Fruit fly (Drosophila melanogaster) whole organism, pupa: ENCODE measurements around the gene CG12105.

ENCODE experiments used
- CG12605 ChIP-seq: fragments of 200-800 bp; sonication (Bioruptor generic); IDR thresholded peaks from 2 replicates; pipeline ENCODE4 v1.3.6; 2022; ENCODE audit warnings: missing biosample characterization, missing genetic modification characterization
- CG13204 ChIP-seq: fragments of 200-800 bp; sonication (Bioruptor generic); optimal IDR thresholded peaks from 2 replicates; lab custom pipeline; 2018; ENCODE audit warnings: missing biosample characterization, mild to moderate bottlenecking, missing genetic modification characterization, moderate library complexity
- CG17806 ChIP-seq: fragments of 200-800 bp; sonication (Bioruptor generic); optimal IDR thresholded peaks from 2 replicates; lab custom pipeline; 2018; ENCODE audit warnings: missing biosample characterization, mild to moderate bottlenecking, missing genetic modification characterization, moderate library complexity
- CG34367 ChIP-seq: fragments of 200-800 bp; sonication (Bioruptor generic); optimal IDR thresholded peaks from 2 replicates; lab custom pipeline; 2018; ENCODE audit warnings: missing biosample characterization, mild to moderate bottlenecking, missing genetic modification characterization
- CG8159 ChIP-seq: fragments of 200-800 bp; sonication (Bioruptor generic); optimal IDR thresholded peaks from 3 replicates; lab custom pipeline; 2018; ENCODE audit warnings: missing biosample characterization, mild to moderate bottlenecking, missing genetic modification characterization, moderate library complexity
- D1 ChIP-seq: fragments of 200-800 bp; sonication (Bioruptor generic); optimal IDR thresholded peaks from 2 replicates; lab custom pipeline; 2018; ENCODE audit warnings: missing biosample characterization, mild to moderate bottlenecking, missing genetic modification characterization, moderate library complexity

DNA sequence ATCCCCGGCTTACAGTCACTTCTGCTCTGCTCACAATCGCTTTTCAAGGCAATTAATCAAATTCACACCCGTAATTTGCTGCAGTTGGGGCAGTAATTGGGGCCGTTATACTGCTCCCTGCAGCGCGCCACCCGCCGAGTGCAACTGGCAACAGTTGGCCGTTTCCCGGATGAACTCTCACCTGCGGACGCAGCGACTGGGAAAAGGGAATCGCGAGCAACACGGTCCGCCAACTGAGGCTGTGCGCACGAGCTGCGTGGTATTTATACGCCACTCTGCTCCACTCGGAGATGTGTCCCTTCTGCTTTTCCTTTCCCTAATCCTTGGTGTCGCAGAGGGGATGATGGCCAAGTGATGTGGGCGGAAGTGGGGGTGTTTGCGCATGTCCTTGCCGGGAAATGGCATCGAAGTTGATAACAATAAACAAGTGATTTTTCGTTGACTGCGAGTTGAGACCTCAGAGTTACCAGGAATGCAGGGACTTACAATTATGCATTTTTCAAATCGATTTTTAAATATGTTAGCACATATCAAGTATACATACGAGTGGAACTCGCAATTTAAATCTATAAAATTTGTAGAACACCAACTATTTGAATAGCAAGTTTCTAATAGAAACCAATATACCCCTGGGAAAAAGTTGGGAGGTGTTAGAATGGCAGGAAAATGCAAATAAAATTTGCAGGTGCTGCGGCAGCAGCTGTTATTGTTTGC is 13.6 kb upstream of the CG12105 start, which contains the start of gene GC:
- TF ChIP-seq CG13204 (GFP tag; lab: Kevin White, UChicago) (no peak), D1 (tag; lab: Kevin White, UChicago) (no peak), CG17806 (tag; lab: Kevin White, UChicago) (no peak), CG8159 (tag; lab: Kevin White, UChicago) (no peak), CG34367 (tag; lab: Kevin White, UChicago) (peak; percentile 13), CG12605 (GFP tag; lab: Robert Waterston, UW) (peak; percentile 39; the same call in 1 of the 2 replicates)
